Worm (Caenorhabditis elegans): ENCODE results near the gene R148.5.

Gene R148.5

DNA sequence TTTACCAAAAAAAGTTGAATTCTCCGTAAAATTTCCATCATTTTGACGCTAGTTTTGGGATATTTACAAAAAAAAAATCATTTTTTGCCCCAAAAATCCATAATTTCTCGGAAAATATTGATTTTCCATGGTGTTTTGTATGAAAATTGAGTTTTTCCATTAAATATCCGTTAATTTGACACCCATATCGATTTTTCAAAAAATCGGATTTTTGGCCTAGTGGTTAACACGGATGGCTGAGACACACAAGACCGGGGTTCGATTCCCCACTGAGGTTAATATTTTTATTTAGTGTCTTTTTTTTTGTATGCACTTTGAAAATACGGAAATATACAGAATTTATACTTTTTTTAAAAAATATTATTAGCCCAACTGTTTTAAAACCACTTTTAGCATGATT, 19.8 kb downstream of the R148.5 start:
- TF ChIP-seq F26F4.8 (GFP tag; conservative IDR thresholded peaks at IDR 0.05): no peak
- no peak for TF ChIP-seq mxl-2 (GFP tag; conservative IDR thresholded peaks at IDR 0.05)
- no peak for TF ChIP-seq nhr-6 (tag; optimal IDR thresholded peaks at IDR 0.05)
- TF ChIP-seq T20F7.1 (GFP tag; optimal IDR thresholded peaks at IDR 0.05): no peak

DNA sequence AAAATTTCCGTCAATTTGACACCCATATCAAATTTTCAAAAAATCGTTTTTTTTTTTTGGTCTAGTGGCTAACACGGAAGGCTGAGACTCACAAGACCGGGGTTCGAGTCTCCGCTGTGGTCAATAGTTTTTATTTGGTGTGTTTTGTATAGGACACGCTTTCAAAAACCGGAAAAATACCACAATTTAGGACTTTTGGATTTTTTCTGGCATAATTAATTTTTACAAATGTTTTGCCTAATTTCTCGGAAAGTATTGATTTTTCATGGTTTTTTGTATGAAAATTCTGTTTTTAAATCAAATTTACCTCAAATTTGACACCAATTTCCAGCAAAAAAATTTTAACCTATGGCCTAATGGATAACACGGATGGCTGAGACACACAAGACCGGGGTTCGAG, 20.5 kb downstream of the R148.5 start, which contains the start of gene mks-1:
mks-1 (plus strand) TSS at position 301 of the 400 bp plus-strand sequence.
- TF ChIP-seq nhr-10 (tag; optimal IDR thresholded peaks at IDR 0.05) (no peak), lin-39 (tag; optimal IDR thresholded peaks at IDR 0.05) (no peak), lin-29 (GFP tag; IDR thresholded peaks at IDR 0.05) (no peak), ceh-82 (tag; optimal IDR thresholded peaks at IDR 0.05) (no peak), zfp-3 (GFP tag; conservative IDR thresholded peaks at IDR 0.05) (no peak), lim-7 (GFP tag; IDR thresholded peaks at IDR 0.05) (no peak), spr-1 (tag; optimal IDR thresholded peaks at IDR 0.05) (no peak), mxl-2 (GFP tag; conservative IDR thresholded peaks at IDR 0.05) (no peak), gei-8 (GFP tag; optimal IDR thresholded peaks at IDR 0.05) (no peak), attf-4 (tag; optimal IDR thresholded peaks at IDR 0.05) (no peak), fos-1 (tag; optimal IDR thresholded peaks at IDR 0.05) (no peak), egl-27 (tag; optimal IDR thresholded peaks at IDR 0.05) (no peak), nhr-41 (GFP tag; IDR thresholded peaks at IDR 0.05) (no peak), nhr-76 (tag; optimal IDR thresholded peaks at IDR 0.05) (no peak), dve-1 (tag; optimal IDR thresholded peaks at IDR 0.05; ENCODE audit: insufficient read depth) (no peak), hlh-30 (tag; optimal IDR thresholded peaks at IDR 0.05; ENCODE audit: insufficient read depth) (no peak)

DNA sequence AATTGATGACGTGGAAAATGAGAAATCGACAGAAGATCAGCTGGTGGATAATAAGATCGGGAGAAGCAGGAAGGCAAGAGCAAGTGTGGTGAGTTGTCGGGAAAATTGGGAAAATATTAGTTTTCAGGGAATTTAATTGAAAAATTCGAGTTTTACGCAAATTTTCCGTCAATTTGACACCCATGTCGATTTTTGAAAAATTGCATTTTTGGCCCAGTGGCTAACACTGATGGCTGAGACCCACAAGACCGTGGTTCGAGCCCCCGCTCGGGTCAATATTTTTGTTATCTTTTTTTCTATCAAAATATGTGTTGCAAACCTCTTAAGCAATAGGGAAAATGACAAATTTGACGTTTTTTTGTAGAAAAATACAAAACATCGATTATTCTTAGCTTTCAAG, 23.1 kb downstream of the R148.5 start:
- TF ChIP-seq T20F7.1 (GFP tag; optimal IDR thresholded peaks at IDR 0.05): no peak
- no peak for TF ChIP-seq ztf-11 (tag; optimal IDR thresholded peaks at IDR 0.05)
- TF ChIP-seq spr-3 (GFP tag; optimal IDR thresholded peaks at IDR 0.05): no peak
- no peak for TF ChIP-seq duxl-1 (tag; optimal IDR thresholded peaks at IDR 0.05; ENCODE audit: poor library complexity)
- TF ChIP-seq aha-1 (tag): no peak
- TF ChIP-seq dmd-8 (GFP tag; IDR thresholded peaks at IDR 0.05): no peak
- no peak for TF ChIP-seq php-3 (GFP tag; IDR thresholded peaks at IDR 0.05)
- TF ChIP-seq D1046.2 (GFP tag; IDR thresholded peaks at IDR 0.05): no peak
- no peak for TF ChIP-seq zag-1 (tag; optimal IDR thresholded peaks at IDR 0.05)
- TF ChIP-seq nhr-48 (tag; optimal IDR thresholded peaks at IDR 0.05): no peak
- no peak for TF ChIP-seq mdt-29 (GFP tag; IDR thresholded peaks at IDR 0.05)
- no peak for TF ChIP-seq arid-1 (GFP tag; conservative IDR thresholded peaks at IDR 0.05)
- TF ChIP-seq fkh-10 (GFP tag; optimal IDR thresholded peaks at IDR 0.05): no peak
- TF ChIP-seq nhr-102 (tag; optimal IDR thresholded peaks at IDR 0.05): no peak
- no peak for TF ChIP-seq zfp-2 (tag; optimal IDR thresholded peaks at IDR 0.05)
- TF ChIP-seq dpl-1 (GFP tag; optimal IDR thresholded peaks at IDR 0.05): no peak
- TF ChIP-seq lsy-2 (tag; optimal IDR thresholded peaks at IDR 0.05): no peak

DNA sequence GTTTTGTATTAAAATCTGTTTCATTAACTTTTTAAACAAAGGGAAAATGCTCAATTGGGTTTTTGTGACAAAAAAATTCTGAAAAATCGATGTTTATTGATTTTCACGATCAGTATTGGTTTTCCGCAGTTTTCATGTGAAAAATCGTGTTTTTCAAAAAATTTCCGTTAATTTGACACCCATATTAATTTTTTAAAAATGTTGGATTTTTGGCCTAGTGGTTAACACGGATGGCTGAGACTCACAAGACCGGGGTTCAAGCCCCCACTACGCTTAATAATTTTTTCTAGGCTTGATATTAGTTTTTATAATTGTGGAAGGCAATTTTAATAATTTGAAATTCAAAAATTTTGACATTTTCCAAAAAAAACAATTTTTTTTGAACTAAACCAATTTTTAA, 25.2 kb downstream of the R148.5 start:
- TF ChIP-seq lin-38 (GFP tag; IDR thresholded peaks at IDR 0.05) (peak; percentile 17; the same call in 1 of the 2 replicates), egl-27 (tag; optimal IDR thresholded peaks at IDR 0.05) (no peak)

DNA sequence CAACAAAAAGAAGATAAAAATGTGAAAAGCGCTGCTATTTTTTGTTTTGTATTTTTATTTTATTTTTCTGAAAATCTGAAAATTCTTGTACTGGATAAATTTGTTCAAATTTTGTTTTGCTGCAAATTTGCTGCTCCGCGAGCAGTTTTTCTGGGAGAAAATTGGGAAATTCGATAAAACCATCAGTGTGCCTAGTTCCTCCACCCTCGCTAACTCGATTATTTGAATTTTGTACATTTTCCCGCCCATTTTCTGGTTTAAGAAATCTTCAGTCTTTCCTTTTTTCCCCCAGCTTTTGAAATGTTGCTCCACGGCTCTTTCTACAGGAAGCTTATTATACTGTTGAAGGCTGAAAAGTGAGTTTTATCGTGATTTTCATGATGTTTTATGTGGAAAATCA, 25.8 kb downstream of the R148.5 start, which contains the start of gene R148.8:
R148.8 (plus strand) TSS at position 301 of the 400 bp plus-strand sequence.
- TF ChIP-seq Y5F2A.4 (GFP tag; optimal IDR thresholded peaks at IDR 0.05): no peak
- no peak for TF ChIP-seq zag-1 (tag; optimal IDR thresholded peaks at IDR 0.05)
- no peak for TF ChIP-seq T26A8.4 (GFP tag; IDR thresholded peaks at IDR 0.05)
- no peak for TF ChIP-seq unc-130 (GFP tag; optimal IDR thresholded peaks at IDR 0.05)
- no peak for TF ChIP-seq lin-1 (GFP tag; IDR thresholded peaks at IDR 0.05)
- TF ChIP-seq mdt-29 (GFP tag; IDR thresholded peaks at IDR 0.05): no peak
- TF ChIP-seq F49E8.2 (tag; optimal IDR thresholded peaks at IDR 0.05; ENCODE audit: borderline replicate concordance): no peak
- no peak for TF ChIP-seq F26F4.8 (GFP tag; conservative IDR thresholded peaks at IDR 0.05)
- no peak for TF ChIP-seq mxl-3 (GFP tag; optimal IDR thresholded peaks at IDR 0.05)
